Worm (Caenorhabditis elegans) whole organism, L4 larva: Measurements from ENCODE around the gene gcy-3.

Experiments used
- F10B5.3 ChIP-seq: sonication (generic microtip); optimal IDR thresholded peaks from 2 replicates; lab custom pipeline; 2016; ENCODE audit warnings: mild to moderate bottlenecking, missing genetic modification characterization, missing compliant biosample characterization
- F26F4.8 ChIP-seq: fragments of 200-800 bp; sonication (Bioruptor generic); conservative IDR thresholded peaks from 2 replicates; pipeline ENCODE4 v1.3.6; 2022; ENCODE audit warnings: missing genetic modification characterization, missing compliant biosample characterization
- F49E8.2 ChIP-seq: sonication (generic microtip); optimal IDR thresholded peaks from 2 replicates; lab custom pipeline; 2016; ENCODE audit warnings: missing compliant biosample characterization, mild to moderate bottlenecking, missing genetic modification characterization, borderline replicate concordance
- T26A8.4 ChIP-seq: fragments of 200-800 bp; sonication (Bioruptor generic); IDR thresholded peaks from 2 replicates; pipeline ENCODE4 v1.3.6; 2022; ENCODE audit warnings: missing genetic modification characterization, missing compliant biosample characterization
- Y75B8A.6 ChIP-seq: fragments of 200-800 bp; sonication (Bioruptor generic); IDR thresholded peaks from 2 replicates; pipeline ENCODE4 v1.3.6; 2022; ENCODE audit warnings: missing genetic modification reagents, missing genetic modification characterization, missing compliant biosample characterization
- ZK546.5 ChIP-seq, 2 experiments: sonication (generic microtip); optimal IDR thresholded peaks; 2 replicates each; lab custom pipeline; 2017; ENCODE audit warnings: missing biosample characterization in 2 of 2, missing genetic modification characterization in 2 of 2
- aha-1 ChIP-seq: fragments of 150-350 bp; peaks from one replicate; lab custom pipeline; 2014; ENCODE audit warnings: missing biosample characterization, missing genetic modification characterization
- arid-1 ChIP-seq: fragments of 200-800 bp; sonication (Bioruptor generic); conservative IDR thresholded peaks from 2 replicates; pipeline ENCODE4 v1.3.6; 2022; ENCODE audit warnings: missing genetic modification reagents, missing genetic modification characterization, missing compliant biosample characterization
- attf-4 ChIP-seq: sonication (generic microtip); optimal IDR thresholded peaks from 3 replicates; lab custom pipeline; 2017; ENCODE audit warnings: missing biosample characterization, missing genetic modification characterization
- ceh-28 ChIP-seq: fragments of 150-350 bp; optimal IDR thresholded peaks from 2 replicates; lab custom pipeline; 2014; ENCODE audit warnings: missing biosample characterization, missing genetic modification reagents, missing genetic modification characterization
- ces-1 ChIP-seq: fragments of 150-350 bp; sonication (generic microtip); optimal IDR thresholded peaks from 4 replicates; lab custom pipeline; 2014; ENCODE audit warnings: missing biosample characterization, missing genetic modification reagents, missing genetic modification characterization
- cey-2 ChIP-seq: sonication (generic microtip); optimal IDR thresholded peaks from 3 replicates; lab custom pipeline; 2017; ENCODE audit warnings: missing genetic modification characterization, mild to moderate bottlenecking, missing compliant biosample characterization, antibody characterized with exemption, borderline replicate concordance; ENCODE audit not compliant: insufficient read depth
- ctbp-1 ChIP-seq: fragments of 200-800 bp; sonication (Bioruptor generic); IDR thresholded peaks from 2 replicates; pipeline ENCODE4 v1.3.6; 2022; ENCODE audit warnings: missing genetic modification reagents, missing genetic modification characterization, missing compliant biosample characterization
- daf-19 ChIP-seq: fragments of 200-800 bp; sonication (Bioruptor generic); conservative IDR thresholded peaks from 2 replicates; pipeline ENCODE4 v1.3.6; 2022; ENCODE audit warnings: missing genetic modification characterization, missing compliant biosample characterization
- dmd-6 ChIP-seq: fragments of 200-800 bp; sonication (Bioruptor generic); IDR thresholded peaks from 2 replicates; pipeline ENCODE4 v1.3.6; 2022; ENCODE audit warnings: missing genetic modification reagents, missing genetic modification characterization, missing compliant biosample characterization
- egl-27 ChIP-seq: sonication (generic microtip); optimal IDR thresholded peaks from 3 replicates; lab custom pipeline; 2017; ENCODE audit warnings: missing biosample characterization, missing genetic modification reagents, missing genetic modification characterization
- fos-1 ChIP-seq: fragments of 150-350 bp; optimal IDR thresholded peaks from 2 replicates; lab custom pipeline; 2014; ENCODE audit warnings: missing biosample characterization, missing genetic modification characterization
- hif-1 ChIP-seq, 2 experiments: sonication (generic microtip); optimal IDR thresholded peaks; 2 replicates each; lab custom pipeline; 2016 to 2017; ENCODE audit warnings: missing compliant biosample characterization in 2 of 2, missing genetic modification characterization in 2 of 2, missing genetic modification reagents in 2 of 2, missing genotype in 2 of 2, mild to moderate bottlenecking in 1 of 2
- jun-1 ChIP-seq: fragments of 150-350 bp; optimal IDR thresholded peaks from 2 replicates; lab custom pipeline; 2014; ENCODE audit warnings: missing biosample characterization, missing genetic modification reagents, missing genetic modification characterization
- lin-29 ChIP-seq: fragments of 200-800 bp; sonication (Bioruptor generic); IDR thresholded peaks from 2 replicates; pipeline ENCODE4 v1.3.6; 2022; ENCODE audit warnings: missing genetic modification reagents, missing genetic modification characterization, missing compliant biosample characterization
- lin-39 ChIP-seq: fragments of 150-350 bp; optimal IDR thresholded peaks from 2 replicates; lab custom pipeline; 2014; ENCODE audit warnings: missing biosample characterization, missing genetic modification reagents, missing genetic modification characterization
- madf-9 ChIP-seq: fragments of 200-800 bp; sonication (Bioruptor generic); conservative IDR thresholded peaks from 2 replicates; pipeline ENCODE4 v1.3.6; 2022; ENCODE audit warnings: missing genetic modification reagents, missing genetic modification characterization, missing compliant biosample characterization
- mdt-29 ChIP-seq: fragments of 200-800 bp; sonication (Bioruptor generic); IDR thresholded peaks from 2 replicates; pipeline ENCODE4 v1.3.6; 2022; ENCODE audit warnings: missing genetic modification reagents, missing genetic modification characterization, missing compliant biosample characterization
- mxl-3 ChIP-seq: fragments of 200-800 bp; sonication (Bioruptor generic); optimal IDR thresholded peaks from 2 replicates; lab custom pipeline; 2018; ENCODE audit warnings: mild to moderate bottlenecking, missing genetic modification characterization, missing compliant biosample characterization
- nhr-10 ChIP-seq: fragments of 150-350 bp; optimal IDR thresholded peaks from 2 replicates; lab custom pipeline; 2014; ENCODE audit warnings: missing biosample characterization, missing genetic modification characterization
- nhr-111 ChIP-seq: fragments of 200-800 bp; sonication (Bioruptor generic); optimal IDR thresholded peaks from 2 replicates; lab custom pipeline; 2018; ENCODE audit warnings: mild to moderate bottlenecking, missing genetic modification characterization, missing compliant biosample characterization
- nhr-48 ChIP-seq: sonication (generic microtip); optimal IDR thresholded peaks from 2 replicates; lab custom pipeline; 2016; ENCODE audit warnings: mild to moderate bottlenecking, missing genetic modification characterization, missing compliant biosample characterization
- nhr-6 ChIP-seq: fragments of 150-350 bp; optimal IDR thresholded peaks from 2 replicates; lab custom pipeline; 2014; ENCODE audit warnings: missing biosample characterization, missing genetic modification characterization
- pqm-1 ChIP-seq: sonication (generic microtip); optimal IDR thresholded peaks from 2 replicates; lab custom pipeline; 2017; ENCODE audit warnings: missing biosample characterization, missing genetic modification characterization
- rbr-2 ChIP-seq: sonication (generic microtip); optimal IDR thresholded peaks from 2 replicates; lab custom pipeline; 2016; ENCODE audit warnings: missing genotype, missing genetic modification characterization, missing compliant biosample characterization
- set-16 ChIP-seq: fragments of 200-800 bp; sonication (Bioruptor generic); IDR thresholded peaks from 2 replicates; pipeline ENCODE4 v1.3.6; 2022; ENCODE audit warnings: missing genetic modification reagents, missing genetic modification characterization, missing compliant biosample characterization
- snpc-4 ChIP-seq: fragments of 150-350 bp; optimal IDR thresholded peaks from 2 replicates; lab custom pipeline; 2014; ENCODE audit warnings: missing biosample characterization, missing genetic modification characterization
- spr-3 ChIP-seq: fragments of 200-800 bp; sonication (Bioruptor generic); optimal IDR thresholded peaks from 2 replicates; lab custom pipeline; 2018; ENCODE audit warnings: mild to moderate bottlenecking, missing genetic modification characterization, missing compliant biosample characterization
- tra-1 ChIP-seq: fragments of 200-800 bp; sonication (Bioruptor generic); IDR thresholded peaks from 2 replicates; pipeline ENCODE4 v1.3.6; 2022; ENCODE audit warnings: missing genetic modification reagents, missing genetic modification characterization, missing compliant biosample characterization
- unc-62 ChIP-seq, 3 experiments: fragments of 150-350 bp in 1 of 3; sonication (generic microtip); optimal IDR thresholded peaks in 2 of 3; peaks in 1 of 3; 1 replicate in 1 of 3; 2 replicates in 2 of 3; lab custom pipeline; 2014 to 2017; ENCODE audit warnings: missing biosample characterization in 3 of 3, missing genetic modification characterization in 3 of 3, missing genetic modification reagents in 3 of 3, missing genotype in 1 of 3
- vab-7 ChIP-seq: fragments of 200-800 bp; sonication (Bioruptor generic); IDR thresholded peaks from 2 replicates; pipeline ENCODE4 v1.3.6; 2022; ENCODE audit warnings: missing genetic modification reagents, missing genetic modification characterization, missing compliant biosample characterization
- zip-11 ChIP-seq: fragments of 200-800 bp; sonication (Bioruptor generic); IDR thresholded peaks from 2 replicates; pipeline ENCODE4 v1.3.6; 2022; ENCODE audit warnings: missing genetic modification characterization, missing compliant biosample characterization

Gene gcy-3

ce11 chrII:9550718-9551117, 43.6 kb upstream of the gcy-3 start, which contains the start of gene sra-6:
Gene sra-6 (minus strand): TSS chrII:9550818.
- TF ChIP-seq ctbp-1 (GFP tag; lab: Robert Waterston, UW) (no peak), nhr-10 (tag; lab: Kevin White, UChicago) (no peak), F26F4.8 (GFP tag; lab: Robert Waterston, UW) (no peak), cey-2 (tag; lab: Kevin White, UChicago) (no peak), madf-9 (GFP tag; lab: Robert Waterston, UW) (no peak), snpc-4 (tag; lab: Kevin White, UChicago) (no peak), ceh-28 (no peak), nhr-6 (tag; lab: Kevin White, UChicago) (no peak), nhr-48 (tag; lab: Kevin White, UChicago) (no peak), unc-62 (GFP tag; optimal IDR thresholded peaks at IDR 0.05 in 1 of 2; lab: Kevin White, UChicago) (no peak), unc-62 (tag; optimal IDR thresholded peaks at IDR 0.05; lab: Kevin White, UChicago) (no peak), fos-1 (tag; lab: Kevin White, UChicago) (no peak), mxl-3 (no peak), zip-11 (GFP tag; lab: Robert Waterston, UW) (no peak)

DNA sequence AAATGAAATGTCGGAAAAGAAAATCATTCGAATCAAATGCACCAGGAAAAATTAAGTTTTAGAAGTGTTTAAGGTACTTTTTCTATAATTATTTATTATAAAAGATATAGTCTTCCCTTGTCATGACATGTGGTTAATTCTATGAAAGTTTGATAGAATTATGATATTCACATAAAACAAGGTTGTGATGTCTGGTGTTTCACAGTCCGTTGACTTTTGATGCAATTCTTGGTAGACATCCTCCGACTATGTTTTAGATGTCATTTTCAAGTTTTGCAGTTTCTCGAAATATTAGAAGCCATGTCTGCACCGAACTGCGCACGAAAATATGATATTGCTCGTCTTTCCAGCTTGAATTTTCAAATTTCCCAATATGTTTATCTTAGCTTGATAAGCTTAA, 37.3 kb upstream of the gcy-3 start, which contains the start of gene sra-7:
sra-7 (plus strand) TSS at position 301 of the 400 bp plus-strand sequence.
- no peak for TF ChIP-seq F49E8.2 (tag; lab: Kevin White, UChicago)
- peak; percentile 8 for TF ChIP-seq aha-1

DNA sequence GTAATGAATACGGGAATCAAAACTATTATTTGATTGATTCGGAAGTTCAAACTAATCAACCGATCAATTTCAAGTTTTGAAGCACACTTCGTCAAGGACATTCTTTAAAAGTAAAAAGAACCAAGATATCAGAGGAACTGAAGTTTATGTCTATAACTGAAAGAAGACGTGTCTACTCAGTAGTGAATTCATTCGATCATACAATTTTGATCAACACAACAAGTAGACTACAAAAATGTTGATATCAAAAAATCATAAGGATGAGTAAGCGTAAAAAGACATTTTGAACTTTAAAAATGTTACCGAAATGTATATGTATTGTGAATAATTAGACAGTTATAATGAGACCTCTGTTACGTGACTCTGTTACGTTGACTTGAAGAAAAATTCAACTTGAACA, 35.7 kb upstream of the gcy-3 start, which contains the start of gene sra-4:
sra-4 (minus strand) TSS at position 101 of the 400 bp plus-strand sequence.
- TF ChIP-seq F10B5.3 (tag; lab: Kevin White, UChicago), result no peak
- no peak for TF ChIP-seq lin-39 (tag; lab: Kevin White, UChicago)
- no peak for TF ChIP-seq mxl-3

DNA sequence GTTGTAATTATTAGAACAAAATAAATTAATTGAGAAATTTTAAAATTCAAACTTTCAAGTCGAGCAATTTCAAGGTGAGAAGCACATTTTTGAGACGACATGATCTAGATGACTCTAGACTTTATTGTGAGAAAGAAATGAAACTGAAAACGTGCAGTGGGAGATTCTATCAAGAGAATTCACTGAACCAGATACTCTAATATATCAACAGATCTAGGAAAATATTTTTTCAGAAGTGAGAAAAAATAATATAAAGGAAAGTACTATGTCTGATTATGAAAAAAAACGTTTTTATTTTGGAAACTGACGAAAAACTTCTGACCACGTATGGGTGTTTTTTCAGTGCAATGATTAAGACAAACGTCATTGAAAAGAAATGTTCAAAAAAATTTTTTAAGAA, 33.6 kb upstream of the gcy-3 start, which contains the start of gene sra-3:
sra-3 (minus strand) TSS at position 101 of the 400 bp plus-strand sequence.
- TF ChIP-seq rbr-2 (tag; lab: Kevin White, UChicago), result no peak
- TF ChIP-seq lin-29 (GFP tag; lab: Robert Waterston, UW), result no peak
- no peak for TF ChIP-seq nhr-111 (GFP tag; lab: Kevin White, UChicago)
- no peak for TF ChIP-seq aha-1
- TF ChIP-seq set-16, result no peak
- no peak for TF ChIP-seq jun-1
- TF ChIP-seq ZK546.5 (tag; optimal IDR thresholded peaks at IDR 0.05; lab: Kevin White, UChicago), result no peak
- TF ChIP-seq ctbp-1 (GFP tag; lab: Robert Waterston, UW), result no peak
- TF ChIP-seq unc-62 (GFP tag; optimal IDR thresholded peaks at IDR 0.05 in 1 of 2; lab: Kevin White, UChicago), result no peak
- TF ChIP-seq unc-62 (tag; optimal IDR thresholded peaks at IDR 0.05; lab: Kevin White, UChicago), result no peak
- no peak for TF ChIP-seq lin-39 (tag; lab: Kevin White, UChicago)
- TF ChIP-seq T26A8.4, result no peak
- TF ChIP-seq madf-9 (GFP tag; lab: Robert Waterston, UW), result no peak
- TF ChIP-seq dmd-6, result no peak
- TF ChIP-seq egl-27 (tag; lab: Kevin White, UChicago), result no peak
- TF ChIP-seq mdt-29 (GFP tag; lab: Robert Waterston, UW), result no peak
- TF ChIP-seq daf-19 (GFP tag; lab: Robert Waterston, UW), result no peak
- no peak for TF ChIP-seq F26F4.8 (GFP tag; lab: Robert Waterston, UW)
- TF ChIP-seq zip-11 (GFP tag; lab: Robert Waterston, UW), result no peak

- TF ChIP-seq nhr-48 (tag; lab: Kevin White, UChicago), result no peak
- TF ChIP-seq ces-1 (GFP tag; lab: Kevin White, UChicago), result no peak
- no peak for TF ChIP-seq nhr-10 (tag; lab: Kevin White, UChicago)
- TF ChIP-seq tra-1 (GFP tag; lab: Robert Waterston, UW), result no peak
- TF ChIP-seq pqm-1, result no peak
- no peak for TF ChIP-seq arid-1
- no peak for TF ChIP-seq Y75B8A.6 (GFP tag; lab: Robert Waterston, UW)
- TF ChIP-seq hif-1 (tag; optimal IDR thresholded peaks at IDR 0.05; lab: Kevin White, UChicago), result no peak
- TF ChIP-seq daf-19 (GFP tag; lab: Robert Waterston, UW), result no peak
- TF ChIP-seq attf-4 (tag; lab: Kevin White, UChicago), result no peak
- TF ChIP-seq vab-7 (GFP tag; lab: Robert Waterston, UW), result no peak
- no peak for TF ChIP-seq spr-3
- TF ChIP-seq dmd-6, result no peak
- TF ChIP-seq cey-2 (tag; lab: Kevin White, UChicago), result no peak
Measured at ce11 chrII:9537429-9537828, 30.3 kb upstream of the gcy-3 start, which contains the start of gene sra-8. Gene sra-8 (plus strand): TSS chrII:9537729.
